In the genomic region with DNA sequence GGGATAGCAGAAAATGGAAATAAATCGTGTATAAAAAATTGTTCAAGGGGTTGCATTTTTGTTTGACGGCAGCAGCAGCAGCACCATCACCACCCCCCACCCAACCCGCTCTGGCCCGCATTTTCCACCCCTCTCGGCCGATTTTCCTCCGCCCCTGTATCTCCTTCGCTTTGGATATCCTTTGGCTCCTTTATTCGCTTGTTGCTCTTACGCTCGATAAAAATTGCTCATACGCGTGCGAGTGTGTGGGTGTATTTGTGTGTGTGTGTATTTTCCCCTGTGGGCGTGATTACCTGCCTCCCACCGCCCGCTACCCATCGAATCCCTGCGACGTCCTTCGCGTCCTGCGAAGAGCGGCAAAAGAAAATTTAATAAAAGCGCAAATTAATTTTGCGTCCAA, we compare ENCODE assay signal across 2 fruit fly cellular contexts.
TF ChIP-seq lines count a peak whose summit lies in the region.

No protein-coding gene starts in this region.

- no peak for TF ChIP-seq CTCF in whole organism, embryonic (GFP tag; optimal IDR thresholded peaks at IDR 0.05; lab: Kevin White, UChicago)

TF ChIP-seq in whole organism, embryonic, 481 proteins besides CTCF, POLR2A, EP300 and RAD21:
- TF ChIP-seq CG3163 (GFP tag; optimal IDR thresholded peaks at IDR 0.05; lab: Kevin White, UChicago) (no peak), CG7372 (GFP tag; IDR thresholded peaks at IDR 0.05; lab: Robert Waterston, UW) (no peak), CG9797 (GFP tag; optimal IDR thresholded peaks at IDR 0.05; lab: Kevin White, UChicago) (no peak), CrebB (tag; optimal IDR thresholded peaks at IDR 0.05; lab: Kevin White, UChicago) (no peak), ERR (GFP tag; optimal IDR thresholded peaks at IDR 0.05; lab: Kevin White, UChicago) (no peak), org-1 (GFP tag; optimal IDR thresholded peaks at IDR 0.05; lab: Kevin White, UChicago) (no peak), Atf6 (GFP tag; IDR thresholded peaks at IDR 0.05; lab: Robert Waterston, UW) (no peak), crol (GFP tag; IDR thresholded peaks at IDR 0.05; lab: Robert Waterston, UW) (peak; percentile 58), sqz (GFP tag; optimal IDR thresholded peaks at IDR 0.05; lab: Kevin White, UChicago) (peak; percentile 48), lmd (GFP tag; IDR thresholded peaks at IDR 0.05; lab: Robert Waterston, UW) (no peak), CG13296 (GFP tag; optimal IDR thresholded peaks at IDR 0.05; lab: Kevin White, UChicago) (no peak), al (GFP tag; IDR thresholded peaks at IDR 0.05; lab: Robert Waterston, UW) (no peak), onecut (GFP tag; IDR thresholded peaks at IDR 0.05; lab: Robert Waterston, UW) (peak; percentile 33; the same call in 1 of the 2 replicates), Kr (GFP tag; optimal IDR thresholded peaks at IDR 0.05; lab: Kevin White, UChicago) (peak; percentile 3), HmgD (GFP tag; optimal IDR thresholded peaks at IDR 0.05; lab: Kevin White, UChicago) (no peak), lab (GFP tag; optimal IDR thresholded peaks at IDR 0.05; lab: Kevin White, UChicago) (no peak), Sin3A (optimal IDR thresholded peaks at IDR 0.05; lab: Kevin White, UChicago) (no peak), CG10543 (GFP tag; optimal IDR thresholded peaks at IDR 0.05; lab: Kevin White, UChicago) (no peak), fd102C (GFP tag; optimal IDR thresholded peaks at IDR 0.05; lab: Kevin White, UChicago) (no peak), Mrtf (GFP tag; IDR thresholded peaks at IDR 0.05; lab: Robert Waterston, UW) (no peak), Hey (tag; optimal IDR thresholded peaks at IDR 0.05; lab: Kevin White, UChicago) (peak; percentile 63), CG14014 (GFP tag; IDR thresholded peaks at IDR 0.05; lab: Robert Waterston, UW) (no peak), H2.0 (GFP tag; IDR thresholded peaks at IDR 0.05; lab: Robert Waterston, UW) (no peak), fru (optimal IDR thresholded peaks at IDR 0.05; lab: Kevin White, UChicago) (no peak), Xrp1 (GFP tag; IDR thresholded peaks at IDR 0.05; lab: Robert Waterston, UW) (no peak), kay (GFP tag; optimal IDR thresholded peaks at IDR 0.05; lab: Kevin White, UChicago) (no peak), pros (GFP tag; optimal IDR thresholded peaks at IDR 0.05; lab: Kevin White, UChicago) (peak; percentile 79), danr (GFP tag; IDR thresholded peaks at IDR 0.05; lab: Robert Waterston, UW) (no peak), disco-r (GFP tag; optimal IDR thresholded peaks at IDR 0.05; lab: Kevin White, UChicago) (no peak), Aef1 (GFP tag; IDR thresholded peaks at IDR 0.05; lab: Robert Waterston, UW) (no peak), CG1792 (GFP tag; optimal IDR thresholded peaks at IDR 0.05; lab: Kevin White, UChicago) (no peak), scrt (GFP tag; optimal IDR thresholded peaks at IDR 0.05; lab: Kevin White, UChicago) (peak; percentile 76), Doc2 (GFP tag; IDR thresholded peaks at IDR 0.05; lab: Robert Waterston, UW) (no peak), CG13424 (tag; optimal IDR thresholded peaks at IDR 0.05; lab: Kevin White, UChicago) (no peak), abd-A (tag; optimal IDR thresholded peaks at IDR 0.05; lab: Kevin White, UChicago) (peak; percentile 40), CG11560 (tag; IDR thresholded peaks at IDR 0.05; lab: Robert Waterston, UW) (no peak), CG10274 (GFP tag; optimal IDR thresholded peaks at IDR 0.05; lab: Kevin White, UChicago) (no peak), Dll (GFP tag; IDR thresholded peaks at IDR 0.05; lab: Robert Waterston, UW; ENCODE audit: partially characterized antibody) (no peak), CG11398 (GFP tag; optimal IDR thresholded peaks at IDR 0.05; lab: Kevin White, UChicago) (no peak), cg (GFP tag; optimal IDR thresholded peaks at IDR 0.05; lab: Kevin White, UChicago) (peak; percentile 19)

TF ChIP-seq in whole organism, wandering third instar larva, 38 proteins besides CTCF, POLR2A, EP300 and RAD21:
- no peak for TF ChIP-seq HLH106 (tag; optimal IDR thresholded peaks at IDR 0.05; lab: Kevin White, UChicago)
- TF ChIP-seq Dfd (GFP tag; optimal IDR thresholded peaks at IDR 0.05; lab: Kevin White, UChicago): peak; percentile 63
- no peak for TF ChIP-seq Hr83 (GFP tag; optimal IDR thresholded peaks at IDR 0.05; lab: Kevin White, UChicago; ENCODE audit: poor library complexity, severe bottlenecking)
- no peak for TF ChIP-seq ey (GFP tag; optimal IDR thresholded peaks at IDR 0.05; lab: Kevin White, UChicago)
